Fruit fly (Drosophila melanogaster) S2 (cell line): Measurements from ENCODE around the gene ND-B17.

Experiments used
- CG8478 ChIP-seq: fragments of >200 bp; optimal IDR thresholded peaks from 2 replicates; lab custom pipeline; 2018
- CTCF ChIP-seq, 2 experiments: fragments of >200 bp; optimal IDR thresholded peaks; 2 replicates each; lab custom pipeline; 2018

DNA sequence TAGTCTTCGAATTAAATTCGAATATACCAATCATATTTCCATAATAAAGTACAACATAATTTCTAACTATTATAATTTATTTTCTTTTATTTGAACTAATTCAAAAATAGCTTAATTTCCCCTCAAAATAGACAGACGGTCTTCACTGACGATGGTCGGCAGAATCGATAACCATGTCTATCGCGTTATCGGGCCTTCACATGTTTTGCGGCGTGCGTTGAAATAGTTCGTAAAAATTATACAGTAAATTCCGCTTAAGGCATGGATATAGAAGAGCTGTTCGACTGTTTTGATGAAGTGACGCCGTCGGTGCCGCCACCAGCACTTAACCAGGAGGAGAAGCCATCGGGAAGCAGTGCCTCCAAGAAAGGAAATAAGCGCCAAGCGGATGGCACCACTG lies 1.2 kb upstream of the ND-B17 start, which contains the start of gene Mtr4:
- TF ChIP-seq CTCF (optimal IDR thresholded peaks at IDR 0.05; lab: Kevin White, UChicago) (no peak), CG8478 (no peak)
